Fruit fly (Drosophila melanogaster): ENCODE results near the gene CG44290.
A peak's percentile ranks its signal among the peaks of the same experiment; 100 is the strongest.

CG44290 gene

dm6 chr3R:27440628-27441027 lies at the start of gene CG44290 (continued):
- TF ChIP-seq dpn (GFP tag; optimal IDR thresholded peaks at IDR 0.05) = peak in 1 of 2 experiments; percentile 17
- TF ChIP-seq toy (GFP tag; IDR thresholded peaks at IDR 0.05) = no peak
- peak; percentile 40; the same call in 1 of the 2 replicates for TF ChIP-seq ap (GFP tag; IDR thresholded peaks at IDR 0.05)
- peak in 1 of 3 experiments; percentile 73 for TF ChIP-seq lola (GFP tag; optimal IDR thresholded peaks at IDR 0.05)
- TF ChIP-seq CG1832 (GFP tag; optimal IDR thresholded peaks at IDR 0.05) = no peak
- TF ChIP-seq CG30431 (GFP tag; optimal IDR thresholded peaks at IDR 0.05) = no peak
- no peak for TF ChIP-seq Kr (GFP tag; optimal IDR thresholded peaks at IDR 0.05)
- peak; percentile 21 for TF ChIP-seq slp2 (GFP tag; optimal IDR thresholded peaks at IDR 0.05)
- no peak for TF ChIP-seq CG2120 (GFP tag; optimal IDR thresholded peaks at IDR 0.05)
- TF ChIP-seq vvl (GFP tag; IDR thresholded peaks at IDR 0.05) = peak; percentile 65
- TF ChIP-seq CG10366 (GFP tag; IDR thresholded peaks at IDR 0.05) = peak; percentile 14; the same call in 1 of the 2 replicates
- TF ChIP-seq pita (GFP tag; optimal IDR thresholded peaks at IDR 0.05) = no peak
- no peak for TF ChIP-seq Bdp1 (GFP tag; optimal IDR thresholded peaks at IDR 0.05)
- TF ChIP-seq unc-4 (GFP tag; IDR thresholded peaks at IDR 0.05; ENCODE audit: partially characterized antibody) = no peak
- peak; percentile 20 for TF ChIP-seq kay (GFP tag; optimal IDR thresholded peaks at IDR 0.05)
- no peak for TF ChIP-seq rib (GFP tag; IDR thresholded peaks at IDR 0.05)
- TF ChIP-seq CG7372 (GFP tag; IDR thresholded peaks at IDR 0.05) = no peak
- no peak for TF ChIP-seq vnd (GFP tag; IDR thresholded peaks at IDR 0.05; ENCODE audit: partially characterized antibody)
- peak; percentile 31 for TF ChIP-seq CG30403 (GFP tag; optimal IDR thresholded peaks at IDR 0.05)
- TF ChIP-seq Nf-YA (GFP tag; IDR thresholded peaks at IDR 0.05) = no peak
- peak; percentile 65 for TF ChIP-seq CG4424 (GFP tag; optimal IDR thresholded peaks at IDR 0.05)
- TF ChIP-seq Atf-2 (GFP tag; optimal IDR thresholded peaks at IDR 0.05) = no peak
- TF ChIP-seq tin (GFP tag; optimal IDR thresholded peaks at IDR 0.05) = peak; percentile 44
- TF ChIP-seq CG11085 (GFP tag; IDR thresholded peaks at IDR 0.05) = no peak
- TF ChIP-seq Nf-YB (GFP tag; optimal IDR thresholded peaks at IDR 0.05) = no peak
- TF ChIP-seq bsh (GFP tag; optimal IDR thresholded peaks at IDR 0.05) = peak in 1 of 2 experiments; percentile 72
- no peak for TF ChIP-seq br (optimal IDR thresholded peaks at IDR 0.05)
- TF ChIP-seq Myb (GFP tag; optimal IDR thresholded peaks at IDR 0.05) = no peak
- TF ChIP-seq CG10979 (tag; optimal IDR thresholded peaks at IDR 0.05) = peak; percentile 85
- TF ChIP-seq CG4360 (GFP tag; IDR thresholded peaks at IDR 0.05) = no peak
- peak; percentile 69 for TF ChIP-seq CG10267 (tag; optimal IDR thresholded peaks at IDR 0.05)
- peak; percentile 25; the same call in 1 of the 2 replicates for TF ChIP-seq slbo (GFP tag; IDR thresholded peaks at IDR 0.05)
- no peak for TF ChIP-seq BtbVII (GFP tag; optimal IDR thresholded peaks at IDR 0.05)

DNA sequence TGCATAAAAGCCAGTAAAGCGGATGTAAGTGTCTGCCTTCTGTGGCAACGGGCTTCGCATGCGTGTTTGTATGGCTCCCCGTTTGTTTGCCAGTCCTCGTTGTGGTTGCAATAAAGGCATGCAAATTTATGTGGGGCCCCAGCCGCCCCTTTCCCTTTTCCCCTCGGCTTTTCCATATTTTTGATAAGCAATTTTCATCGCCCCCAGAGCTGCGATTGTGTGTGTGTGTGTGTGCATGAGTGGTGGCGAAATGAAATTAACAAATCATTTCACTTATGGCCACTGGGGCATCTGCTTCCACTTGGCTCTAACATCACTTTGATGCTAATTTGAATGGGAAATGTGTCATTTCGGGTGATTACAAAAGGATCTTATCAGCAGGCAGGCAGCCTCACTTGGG lies 46.9 kb upstream of the CG44290 start, which contains the start of gene Gr98a:
Gene Gr98a, plus strand, starts transcription at position 301 of the 400 bp plus-strand sequence.
- TF ChIP-seq MESR4 (GFP tag; optimal IDR thresholded peaks at IDR 0.05) (no peak), CG3281 (GFP tag; optimal IDR thresholded peaks at IDR 0.05) (no peak), CG12219 (GFP tag; optimal IDR thresholded peaks at IDR 0.05) (no peak), Drgx (GFP tag; IDR thresholded peaks at IDR 0.05) (no peak), ems (GFP tag; optimal IDR thresholded peaks at IDR 0.05) (no peak), pzg (GFP tag; optimal IDR thresholded peaks at IDR 0.05) (no peak), CG3838 (GFP tag; optimal IDR thresholded peaks at IDR 0.05) (no peak), Hey (tag; optimal IDR thresholded peaks at IDR 0.05) (no peak), peb (GFP tag; IDR thresholded peaks at IDR 0.05) (no peak), sim (GFP tag; IDR thresholded peaks at IDR 0.05) (no peak), Doc2 (GFP tag; IDR thresholded peaks at IDR 0.05) (no peak), Neu2 (GFP tag; optimal IDR thresholded peaks at IDR 0.05; ENCODE audit: borderline replicate concordance) (no peak), Meics (GFP tag; optimal IDR thresholded peaks at IDR 0.05) (no peak), CG32772 (GFP tag; IDR thresholded peaks at IDR 0.05) (no peak), tgo (GFP tag; IDR thresholded peaks at IDR 0.05) (no peak), Nf-YA (GFP tag; IDR thresholded peaks at IDR 0.05) (no peak)
